Fruit fly (Drosophila melanogaster) whole organism, embryonic: ENCODE data around the gene Doc1.

Experiments used
- Atf3 ChIP-seq: fragments of 200-800 bp; sonication (Bioruptor generic); optimal IDR thresholded peaks from 3 replicates; lab custom pipeline; 2016; ENCODE audit warnings: missing biosample characterization, missing genetic modification characterization
- C15 ChIP-seq: fragments of 200-800 bp; sonication (Bioruptor generic); IDR thresholded peaks from 3 replicates; pipeline ENCODE4 v1.3.6; 2022; ENCODE audit warnings: missing biosample characterization, missing genetic modification characterization
- CG10209 ChIP-seq: fragments of 200-800 bp; sonication (Bioruptor generic); optimal IDR thresholded peaks from 3 replicates; lab custom pipeline; 2017; ENCODE audit warnings: missing biosample characterization, mild to moderate bottlenecking, missing genetic modification characterization, missing genetic modification reagents
- CG10267 ChIP-seq: fragments of 200-800 bp; sonication (Bioruptor generic); optimal IDR thresholded peaks from 2 replicates; lab custom pipeline; 2018; ENCODE audit warnings: missing biosample characterization, mild to moderate bottlenecking, missing genetic modification characterization, moderate library complexity
- CG10543 ChIP-seq: fragments of 200-800 bp; sonication (Bioruptor generic); optimal IDR thresholded peaks from 3 replicates; lab custom pipeline; 2017; ENCODE audit warnings: missing biosample characterization, mild to moderate bottlenecking, missing genetic modification characterization, moderate library complexity
- CG11085 ChIP-seq: fragments of 200-800 bp; sonication (Bioruptor generic); IDR thresholded peaks from 2 replicates; pipeline ENCODE4 v1.3.6; 2022; ENCODE audit warnings: missing biosample characterization, missing genetic modification characterization
- CG11456 ChIP-seq: fragments of 200-800 bp; sonication (Bioruptor generic); IDR thresholded peaks from 3 replicates; pipeline ENCODE4 v1.3.6; 2022; ENCODE audit warnings: missing biosample characterization, missing genetic modification characterization
- CG11560 ChIP-seq: fragments of 200-800 bp; sonication (Bioruptor generic); IDR thresholded peaks from 3 replicates; pipeline ENCODE4 v1.3.6; 2022; ENCODE audit warnings: missing biosample characterization, missing genetic modification characterization
- CG12769 ChIP-seq: fragments of 200-800 bp; sonication (Bioruptor generic); optimal IDR thresholded peaks from 2 replicates; lab custom pipeline; 2019; ENCODE audit warnings: missing biosample characterization, mild to moderate bottlenecking, missing genetic modification characterization, moderate library complexity
- CG13296 ChIP-seq: fragments of 200-800 bp; sonication (Bioruptor generic); optimal IDR thresholded peaks from 3 replicates; lab custom pipeline; 2018; ENCODE audit warnings: missing biosample characterization, mild to moderate bottlenecking, missing genetic modification characterization
- CG13775 ChIP-seq: fragments of 200-800 bp; sonication (Bioruptor generic); optimal IDR thresholded peaks from 3 replicates; lab custom pipeline; 2017; ENCODE audit warnings: missing biosample characterization, mild to moderate bottlenecking, missing genetic modification characterization
- CG14441 ChIP-seq: fragments of 200-800 bp; sonication (Bioruptor generic); IDR thresholded peaks from 2 replicates; pipeline ENCODE4 v1.3.6; 2022; ENCODE audit warnings: missing biosample characterization, missing genetic modification characterization
- CG1602 ChIP-seq: fragments of 200-800 bp; sonication (Bioruptor generic); optimal IDR thresholded peaks from 3 replicates; lab custom pipeline; 2016; ENCODE audit warnings: missing biosample characterization, missing genetic modification characterization
- CG17385 ChIP-seq: fragments of 200-800 bp; sonication (Bioruptor generic); optimal IDR thresholded peaks from 3 replicates; lab custom pipeline; 2018; ENCODE audit warnings: missing biosample characterization, mild to moderate bottlenecking, missing genetic modification characterization
- CG18599 ChIP-seq: fragments of 200-800 bp; sonication (Bioruptor generic); optimal IDR thresholded peaks from 3 replicates; lab custom pipeline; 2017; ENCODE audit warnings: missing biosample characterization, missing genetic modification characterization, mild to moderate bottlenecking, moderate library complexity, missing genetic modification reagents
- CG18619 ChIP-seq: fragments of 200-800 bp; sonication (Bioruptor generic); optimal IDR thresholded peaks from 3 replicates; lab custom pipeline; 2017; ENCODE audit warnings: missing biosample characterization, mild to moderate bottlenecking, missing genetic modification characterization
- CG2712 ChIP-seq: fragments of 200-800 bp; optimal IDR thresholded peaks from 3 replicates; lab custom pipeline; 2019; ENCODE audit warnings: missing biosample characterization, mild to moderate bottlenecking, missing genetic modification characterization, moderate library complexity
- CG2889 ChIP-seq: fragments of 200-800 bp; sonication (Bioruptor generic); IDR thresholded peaks from 3 replicates; pipeline ENCODE4 v1.3.6; 2022; ENCODE audit warnings: missing biosample characterization, missing genetic modification characterization
- CG32532 ChIP-seq: fragments of 200-800 bp; sonication (Bioruptor generic); IDR thresholded peaks from 2 replicates; pipeline ENCODE4 v1.3.6; 2022; ENCODE audit warnings: missing biosample characterization, missing genetic modification characterization
- CG6689 ChIP-seq: fragments of 200-800 bp; sonication (Bioruptor generic); IDR thresholded peaks from 2 replicates; pipeline ENCODE4 v1.3.6; 2022; ENCODE audit warnings: missing biosample characterization, missing genetic modification characterization
- CG7357 ChIP-seq: fragments of 200-800 bp; sonication (Bioruptor generic); IDR thresholded peaks from 3 replicates; pipeline ENCODE4 v1.3.6; 2022; ENCODE audit warnings: missing biosample characterization, missing genetic modification characterization
- CG7839 ChIP-seq: fragments of 200-800 bp; sonication (Bioruptor generic); optimal IDR thresholded peaks from 3 replicates; lab custom pipeline; 2018; ENCODE audit warnings: missing biosample characterization, mild to moderate bottlenecking, missing genetic modification characterization, moderate library complexity
- CG9437 ChIP-seq: fragments of 200-800 bp; sonication (Bioruptor generic); optimal IDR thresholded peaks from 2 replicates; lab custom pipeline; 2018; ENCODE audit warnings: missing biosample characterization, mild to moderate bottlenecking, missing genetic modification characterization
- E2f1 ChIP-seq: fragments of 200-800 bp; sonication (Bioruptor generic); IDR thresholded peaks from 2 replicates; pipeline ENCODE4 v1.3.6; 2022; ENCODE audit warnings: missing biosample characterization, missing genetic modification characterization
- Eip74EF ChIP-seq, 2 experiments: fragments of 200-800 bp in 1 of 2; fragments of >200 bp in 1 of 2; sonication (Bioruptor generic) in 1 of 2; optimal IDR thresholded peaks; 2 replicates each; lab custom pipeline; 2017 to 2019; ENCODE audit warnings: missing biosample characterization in 2 of 2, missing genetic modification characterization in 2 of 2, mild to moderate bottlenecking in 1 of 2, moderate library complexity in 1 of 2
- Fer1 ChIP-seq: fragments of 200-800 bp; sonication (Bioruptor generic); optimal IDR thresholded peaks from 2 replicates; lab custom pipeline; 2017; ENCODE audit warnings: missing biosample characterization, mild to moderate bottlenecking, missing genetic modification characterization
- H2.0 ChIP-seq: fragments of 200-800 bp; sonication (Bioruptor generic); IDR thresholded peaks from 2 replicates; pipeline ENCODE4 v1.3.6; 2022; ENCODE audit warnings: missing biosample characterization, missing genetic modification characterization
- HLH3B ChIP-seq: fragments of 200-800 bp; sonication (Bioruptor generic); IDR thresholded peaks from 2 replicates; pipeline ENCODE4 v1.3.6; 2022; ENCODE audit warnings: missing biosample characterization, missing genetic modification characterization
- Hsf ChIP-seq: fragments of 200-800 bp; sonication (Bioruptor generic); optimal IDR thresholded peaks from 3 replicates; lab custom pipeline; 2016; ENCODE audit warnings: missing biosample characterization, missing genetic modification characterization
- MTF-1 ChIP-seq: fragments of 200-800 bp; sonication (Bioruptor generic); optimal IDR thresholded peaks from 2 replicates; lab custom pipeline; 2018; ENCODE audit warnings: missing biosample characterization, mild to moderate bottlenecking, missing genetic modification characterization, borderline replicate concordance
- Nf-YB ChIP-seq: fragments of 200-800 bp; sonication (Bioruptor generic); optimal IDR thresholded peaks from 3 replicates; lab custom pipeline; 2019; ENCODE audit warnings: missing biosample characterization, mild to moderate bottlenecking, missing genetic modification characterization, moderate library complexity
- PHDP ChIP-seq: fragments of 200-800 bp; sonication (Bioruptor generic); optimal IDR thresholded peaks from 3 replicates; lab custom pipeline; 2018; ENCODE audit warnings: missing biosample characterization, mild to moderate bottlenecking, missing genetic modification characterization, moderate library complexity
- Rfx ChIP-seq: fragments of 200-800 bp; sonication (Bioruptor generic); IDR thresholded peaks from 2 replicates; pipeline ENCODE4 v1.3.6; 2022; ENCODE audit warnings: missing biosample characterization, missing genetic modification characterization
- Ssrp ChIP-seq: fragments of 200-800 bp; sonication (Bioruptor generic); optimal IDR thresholded peaks from 2 replicates; lab custom pipeline; 2018; ENCODE audit warnings: missing biosample characterization, mild to moderate bottlenecking, missing genetic modification characterization, moderate library complexity
- Taf1 ChIP-seq: fragments of 200-800 bp; sonication (Bioruptor generic); IDR thresholded peaks from 2 replicates; pipeline ENCODE4 v1.3.6; 2022; ENCODE audit warnings: missing biosample characterization, missing genetic modification characterization
- Trl ChIP-seq, 3 experiments: fragments of >200 bp in 2 of 3; fragments of 200-800 bp in 1 of 3; sonication (Bioruptor generic) in 1 of 3; optimal IDR thresholded peaks; 2 replicates in 1 of 3; 3 replicates in 2 of 3; lab custom pipeline; 2016 to 2017; ENCODE audit warnings: missing biosample characterization in 1 of 3, missing genetic modification characterization in 1 of 3
- Xbp1 ChIP-seq: fragments of 200-800 bp; sonication (Bioruptor generic); optimal IDR thresholded peaks from 3 replicates; lab custom pipeline; 2016; ENCODE audit warnings: missing biosample characterization, mild to moderate bottlenecking, missing genetic modification characterization
- Xrp1 ChIP-seq: fragments of 200-800 bp; sonication (Bioruptor generic); IDR thresholded peaks from 2 replicates; pipeline ENCODE4 v1.3.6; 2022; ENCODE audit warnings: missing biosample characterization, missing genetic modification characterization
- bsh ChIP-seq, 2 experiments: fragments of 200-800 bp; sonication (Bioruptor generic); optimal IDR thresholded peaks; 2 replicates each; lab custom pipeline; 2017 to 2018; ENCODE audit warnings: mild to moderate bottlenecking in 2 of 2, missing biosample characterization in 2 of 2, missing genetic modification characterization in 2 of 2, moderate library complexity in 1 of 2
- caup ChIP-seq: fragments of 200-800 bp; sonication (Bioruptor generic); optimal IDR thresholded peaks from 3 replicates; lab custom pipeline; 2017; ENCODE audit warnings: missing biosample characterization, mild to moderate bottlenecking, missing genetic modification characterization, moderate library complexity; ENCODE audit not compliant: severe bottlenecking
- dpn ChIP-seq, 2 experiments: fragments of 200-800 bp; sonication (Bioruptor generic); optimal IDR thresholded peaks; 3 replicates each; lab custom pipeline; 2016; ENCODE audit warnings: missing biosample characterization in 2 of 2, missing genetic modification characterization in 2 of 2
- kni ChIP-seq: fragments of 200-800 bp; sonication (Bioruptor generic); optimal IDR thresholded peaks from 3 replicates; lab custom pipeline; 2017; ENCODE audit warnings: mild to moderate bottlenecking, missing biosample characterization, missing genetic modification reagents, missing genetic modification characterization
- pan ChIP-seq, 4 experiments: fragments of >200 bp in 3 of 4; fragments of 200-800 bp in 1 of 4; sonication (Bioruptor generic) in 1 of 4; optimal IDR thresholded peaks in 3 of 4; IDR thresholded peaks in 1 of 4; 2 replicates each; pipeline versions ENCODE4 v1.3.6 to Lab custom; 2017 to 2022; ENCODE audit warnings: missing biosample characterization in 2 of 4, missing genetic modification characterization in 2 of 4, mixed read lengths in 1 of 4
- wdn ChIP-seq: fragments of 200-800 bp; sonication (Bioruptor generic); IDR thresholded peaks from 2 replicates; pipeline ENCODE4 v1.3.6; 2022; ENCODE audit warnings: missing biosample characterization, missing genetic modification characterization
- wek ChIP-seq: fragments of 200-800 bp; sonication (Bioruptor generic); optimal IDR thresholded peaks from 3 replicates; lab custom pipeline; 2018; ENCODE audit warnings: missing biosample characterization, mild to moderate bottlenecking, missing genetic modification characterization, moderate library complexity

Gene Doc1

DNA sequence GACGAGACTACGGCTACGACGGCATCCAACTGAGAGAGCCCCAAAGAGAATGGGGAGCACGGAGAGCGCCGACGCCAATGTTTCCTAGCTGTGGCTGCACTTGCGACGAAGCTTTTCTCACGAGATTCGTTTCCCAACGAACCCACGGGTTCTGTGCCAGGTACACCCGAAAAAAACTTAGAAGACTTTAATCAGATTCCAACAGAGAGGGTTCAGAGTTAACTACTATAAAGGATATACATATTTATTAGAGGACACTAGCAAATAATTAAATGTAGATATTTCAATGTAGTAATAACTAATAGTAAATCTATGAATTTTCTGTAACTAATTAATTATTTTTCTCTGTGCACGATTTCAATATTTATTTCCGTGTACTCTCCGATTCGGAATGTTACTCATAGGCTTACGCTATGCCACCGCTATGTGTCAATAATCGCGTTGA lies 24.8 kb downstream of the Doc1 start, which contains the start of gene Argk1 (continued):
- TF ChIP-seq CG1602 (GFP tag; lab: Kevin White, UChicago) (peak; percentile 12), Fer1 (GFP tag; lab: Kevin White, UChicago) (peak; percentile 53), wek (GFP tag; lab: Kevin White, UChicago) (no peak), CG13296 (GFP tag; lab: Kevin White, UChicago) (peak; percentile 3), MTF-1 (GFP tag; lab: Kevin White, UChicago) (no peak), CG18619 (GFP tag; lab: Kevin White, UChicago) (peak; percentile 68), Nf-YB (GFP tag; lab: Kevin White, UChicago) (peak; percentile 24), Xrp1 (GFP tag; lab: Robert Waterston, UW) (peak; percentile 54; the same call in 1 of the 2 replicates), CG11560 (tag; lab: Robert Waterston, UW) (0 out of 3 replicates have a peak, but pooled peaks have one; percentile 45), wdn (GFP tag; lab: Robert Waterston, UW) (peak; percentile 58), CG10267 (tag; lab: Kevin White, UChicago) (peak; percentile 4), Taf1 (GFP tag; lab: Robert Waterston, UW) (peak; percentile 46), Hsf (GFP tag; lab: Kevin White, UChicago) (peak; percentile 47), Rfx (GFP tag; lab: Robert Waterston, UW) (peak; percentile 71), CG9437 (GFP tag; lab: Kevin White, UChicago) (peak; percentile 38), caup (GFP tag; lab: Kevin White, UChicago) (peak; percentile 61), dpn (GFP tag; optimal IDR thresholded peaks at IDR 0.05; lab: Kevin White, UChicago) (peak; percentile 28 to 63), CG2712 (tag; lab: Kevin White, UChicago) (peak; percentile 40), CG17385 (GFP tag; lab: Kevin White, UChicago) (peak; percentile 43), CG13775 (GFP tag; lab: Kevin White, UChicago) (peak; percentile 28), Atf3 (GFP tag; lab: Kevin White, UChicago) (no peak), Eip74EF (GFP tag; optimal IDR thresholded peaks at IDR 0.05; lab: Kevin White, UChicago) (peak in 1 of 2 experiments; percentile 43), CG7839 (peak; percentile 74), pan (optimal IDR thresholded peaks at IDR 0.05; lab: Kevin White, UChicago) (no peak), pan (GFP tag; optimal IDR thresholded peaks at IDR 0.05 in 1 of 2, IDR thresholded peaks at IDR 0.05 in 1 of 2) (peak in 1 of 2 experiments; percentile 69), Ssrp (tag; lab: Kevin White, UChicago) (peak; percentile 9), CG14441 (GFP tag; lab: Robert Waterston, UW) (peak; percentile 51), CG10543 (GFP tag; lab: Kevin White, UChicago) (peak; percentile 50), CG11085 (no peak), C15 (GFP tag; lab: Robert Waterston, UW) (0 out of 3 replicates have a peak, but pooled peaks have one; percentile 18), CG7357 (0 out of 3 replicates have a peak, but pooled peaks have one; percentile 25), CG2889 (GFP tag; lab: Robert Waterston, UW) (no peak), CG11456 (GFP tag; lab: Robert Waterston, UW) (no peak), PHDP (peak; percentile 82), CG18599 (GFP tag; lab: Kevin White, UChicago) (peak; percentile 72), Trl (optimal IDR thresholded peaks at IDR 0.05; lab: Kevin White, UChicago) (peak; percentile 31 to 57), Trl (GFP tag; optimal IDR thresholded peaks at IDR 0.05; lab: Kevin White, UChicago) (no peak), kni (GFP tag; lab: Kevin White, UChicago) (no peak), H2.0 (GFP tag; lab: Robert Waterston, UW) (peak; percentile 38; the same call in 1 of the 2 replicates), Xbp1 (GFP tag; lab: Kevin White, UChicago) (peak; percentile 58), CG32532 (GFP tag; lab: Robert Waterston, UW) (peak; percentile 75), CG12769 (tag; lab: Kevin White, UChicago) (peak; percentile 86), CG6689 (GFP tag; lab: Robert Waterston, UW) (peak; percentile 32; the same call in 1 of the 2 replicates), E2f1 (GFP tag; lab: Robert Waterston, UW) (0 out of 2 replicates have a peak, but pooled peaks have one; percentile 28), CG10209 (GFP tag; lab: Kevin White, UChicago) (peak; percentile 56), HLH3B (GFP tag; lab: Robert Waterston, UW) (no peak), bsh (GFP tag; optimal IDR thresholded peaks at IDR 0.05; lab: Kevin White, UChicago) (peak in 1 of 2 experiments; percentile 28)
